Fruit fly (Drosophila melanogaster): ENCODE data around the gene CG9154.

dm6 chr2L:6090786-6091716 lies 20.6 kb upstream of the CG9154 start, which contains the start of gene CG45075:
- TF ChIP-seq Dif (GFP tag; optimal IDR thresholded peaks at IDR 0.05; ENCODE audit: partially characterized antibody) (no peak), dsf (GFP tag; optimal IDR thresholded peaks at IDR 0.05; ENCODE audit: borderline replicate concordance) (no peak), Jra (GFP tag; optimal IDR thresholded peaks at IDR 0.05) (no peak), GATAd (GFP tag; optimal IDR thresholded peaks at IDR 0.05) (no peak), pan (optimal IDR thresholded peaks at IDR 0.05) (no peak), OdsH (GFP tag; optimal IDR thresholded peaks at IDR 0.05) (no peak)

Measured in whole organism, wandering third instar larva.